Worm (Caenorhabditis elegans) whole organism, young adult: ENCODE measurements around the gene ttr-33.

Source experiments
- D2030.7 ChIP-seq: fragments of 200-800 bp; sonication (Bioruptor generic); IDR thresholded peaks from 2 replicates; pipeline ENCODE4 v1.3.6; 2022; ENCODE audit warnings: missing genetic modification reagents, missing genetic modification characterization, missing compliant biosample characterization
- F37B4.10 ChIP-seq: fragments of 200-800 bp; sonication (Bioruptor generic); IDR thresholded peaks from 2 replicates; pipeline ENCODE4 v1.3.6; 2022; ENCODE audit warnings: missing genetic modification characterization, missing compliant biosample characterization
- K11D2.4 ChIP-seq: fragments of 200-800 bp; sonication (Bioruptor generic); IDR thresholded peaks from 2 replicates; pipeline ENCODE4 v1.3.6; 2022; ENCODE audit warnings: missing genetic modification reagents, missing genetic modification characterization, missing compliant biosample characterization
- ama-1 ChIP-seq, 3 experiments: fragments of 150-350 bp in 1 of 3; sonication (generic microtip) in 2 of 3; optimal IDR thresholded peaks; 2 replicates each; lab custom pipeline; 2014 to 2018; ENCODE audit warnings: missing biosample characterization in 2 of 3, missing genetic modification characterization in 2 of 3, missing genetic modification reagents in 2 of 3
- bed-2 ChIP-seq: fragments of 200-800 bp; sonication (Bioruptor generic); IDR thresholded peaks from 2 replicates; pipeline ENCODE4 v1.3.6; 2022; ENCODE audit warnings: missing genetic modification reagents, missing genetic modification characterization, missing compliant biosample characterization
- ceh-40 ChIP-seq: fragments of 200-800 bp; sonication (Bioruptor generic); IDR thresholded peaks from 2 replicates; pipeline ENCODE4 v1.3.6; 2022; ENCODE audit warnings: missing genetic modification characterization, missing compliant biosample characterization
- mel-28 ChIP-seq: sonication (generic microtip); optimal IDR thresholded peaks from 2 replicates; lab custom pipeline; 2016; ENCODE audit warnings: borderline replicate concordance, mild to moderate bottlenecking, missing genetic modification characterization, missing compliant biosample characterization
- nfyb-1 ChIP-seq: fragments of 200-800 bp; sonication (Bioruptor generic); IDR thresholded peaks from 2 replicates; pipeline ENCODE4 v1.3.6; 2022; ENCODE audit warnings: missing genetic modification reagents, missing genetic modification characterization, missing compliant biosample characterization
- sdz-38 ChIP-seq: sonication (generic microtip); optimal IDR thresholded peaks from 2 replicates; lab custom pipeline; 2016; ENCODE audit warnings: missing genotype, missing genetic modification characterization, missing compliant biosample characterization
- unc-130 ChIP-seq: sonication (generic microtip); optimal IDR thresholded peaks from 2 replicates; lab custom pipeline; 2016; ENCODE audit warnings: missing genetic modification reagents, missing genetic modification characterization, missing compliant biosample characterization

ce11 chrV:7822655-7823054, 15.1 kb downstream of the ttr-33 start:
- TF ChIP-seq ceh-40 (GFP tag; lab: Robert Waterston, UW) (no peak), nfyb-1 (no peak), bed-2 (GFP tag; lab: Robert Waterston, UW) (no peak), mel-28 (tag; lab: Kevin White, UChicago) (no peak), D2030.7 (no peak), unc-130 (GFP tag; lab: Kevin White, UChicago) (no peak), sdz-38 (tag; lab: Kevin White, UChicago) (no peak), ama-1 (optimal IDR thresholded peaks at IDR 0.05; lab: Kevin White, UChicago) (no peak), ama-1 (GFP tag; optimal IDR thresholded peaks at IDR 0.05; lab: Kevin White, UChicago) (no peak), K11D2.4 (GFP tag; lab: Robert Waterston, UW) (no peak), F37B4.10 (GFP tag; lab: Robert Waterston, UW) (no peak)
